Worm (Caenorhabditis elegans) whole organism, dauer: Measurements from ENCODE around the gene F36H5.18.

Experiments
- unc-62 ChIP-seq: sonication (generic microtip); optimal IDR thresholded peaks from 2 replicates; lab custom pipeline; 2017; ENCODE audit warnings: missing biosample characterization, missing genetic modification reagents, missing genetic modification characterization

Gene F36H5.18

DNA sequence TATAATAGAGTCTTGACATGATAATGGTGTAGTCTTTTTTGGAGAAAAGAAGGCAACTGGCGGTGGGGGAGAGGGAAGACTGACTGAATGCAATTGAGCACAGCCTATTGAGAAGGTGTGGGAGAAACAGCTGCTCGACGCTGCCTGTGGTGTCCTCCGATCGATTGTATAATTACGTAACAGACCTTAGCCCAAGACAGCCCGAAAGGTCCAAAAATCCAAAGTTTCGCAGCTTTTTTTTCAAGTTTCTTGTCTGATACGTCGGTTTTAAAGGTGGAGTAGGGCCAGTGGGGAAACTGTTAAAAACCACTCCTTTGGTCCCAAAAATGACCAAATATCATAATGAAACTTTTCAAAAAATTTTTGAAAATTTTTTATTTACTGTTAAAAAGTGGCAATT, 28.4 kb downstream of the F36H5.18 start, which contains the start of the genes C08F1.6 and fbxb-13:
Gene C08F1.6 (minus strand): TSS at position 101 of the 400 bp plus-strand sequence.
Gene fbxb-13 (plus strand): TSS at position 191 of the 400 bp plus-strand sequence.
- no peak for TF ChIP-seq unc-62 (GFP tag; lab: Kevin White, UChicago)

DNA sequence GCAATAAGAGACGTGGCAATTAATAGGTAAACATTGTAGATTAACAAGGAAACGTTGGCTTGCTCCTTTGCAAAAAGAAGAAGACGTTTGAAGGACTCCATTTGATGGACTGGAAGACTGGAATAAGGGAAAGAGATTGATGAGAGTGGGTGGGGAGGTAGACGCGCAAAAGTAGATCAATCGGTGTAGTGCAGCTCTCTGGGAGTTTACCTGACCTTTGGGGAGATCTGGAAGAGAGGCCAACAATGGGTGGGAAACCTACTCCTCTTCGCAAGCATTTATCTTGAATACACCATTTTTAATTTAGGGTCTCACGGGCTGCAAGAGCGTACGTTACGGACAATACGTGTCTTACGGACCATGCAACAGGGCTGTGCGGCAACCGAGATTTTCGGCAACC, 46.7 kb downstream of the F36H5.18 start, which contains the start of gene C08F1.12:
Gene C08F1.12 (minus strand): TSS at position 101 of the 400 bp plus-strand sequence.
- TF ChIP-seq unc-62 (GFP tag; lab: Kevin White, UChicago), result no peak

DNA sequence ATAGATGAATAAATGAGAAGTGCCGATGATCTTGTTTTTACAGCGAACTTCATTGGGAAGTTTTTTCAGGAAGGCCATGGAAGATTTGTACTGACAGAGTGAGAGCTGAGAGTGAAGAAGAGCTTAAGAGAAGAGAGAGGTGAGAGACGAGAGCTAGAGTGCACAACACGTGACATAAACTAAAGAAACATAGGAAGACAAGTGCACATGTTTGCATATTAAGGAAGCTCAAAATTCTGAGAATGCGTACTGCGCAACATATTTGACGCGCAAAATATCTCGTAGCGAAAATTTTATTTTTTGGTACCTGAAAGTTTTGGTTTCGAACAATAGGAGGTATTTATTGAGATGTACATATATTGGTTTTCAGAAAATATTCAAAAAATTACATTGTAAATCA, 48.5 kb downstream of the F36H5.18 start, which contains the start of gene C08F1.8:
Gene C08F1.8 (minus strand): TSS at position 101 of the 400 bp plus-strand sequence.
- no peak for TF ChIP-seq unc-62 (GFP tag; lab: Kevin White, UChicago)
